Worm (Caenorhabditis elegans): Measurements from ENCODE around the gene tgt-2.

Gene tgt-2

ce11 chrV:18980980-18981529, 17.1 kb upstream of the tgt-2 start, which contains the start of the genes mrps-35 and sws-1:
Gene mrps-35 (plus strand): TSS chrV:18981306.
Gene sws-1 (minus strand): TSS chrV:18981479.
- TF ChIP-seq nhr-12 (tag; optimal IDR thresholded peaks at IDR 0.05), result no peak
- peak; percentile 38 for TF ChIP-seq lin-11 (tag; optimal IDR thresholded peaks at IDR 0.05)
- TF ChIP-seq aly-2 (tag; optimal IDR thresholded peaks at IDR 0.05), result no peak
- no peak for TF ChIP-seq mbf-1 (tag; optimal IDR thresholded peaks at IDR 0.05)
- TF ChIP-seq mdl-1 (tag; optimal IDR thresholded peaks at IDR 0.05), result no peak
- TF ChIP-seq ztf-11 (tag; optimal IDR thresholded peaks at IDR 0.05), result no peak
- peak; percentile 9 for TF ChIP-seq snpc-4 (tag; optimal IDR thresholded peaks at IDR 0.05)
- TF ChIP-seq sma-9 (GFP tag; optimal IDR thresholded peaks at IDR 0.05), result peak; percentile 77
- no peak for TF ChIP-seq sma-9 (tag; optimal IDR thresholded peaks at IDR 0.05)
- TF ChIP-seq F13H6.1 (tag; optimal IDR thresholded peaks at IDR 0.05), result peak; percentile 60
- TF ChIP-seq alr-1 (tag; optimal IDR thresholded peaks at IDR 0.05), result no peak
- peak; percentile 78 for TF ChIP-seq sma-3 (GFP tag; optimal IDR thresholded peaks at IDR 0.05)
- no peak for TF ChIP-seq lin-39 (tag; optimal IDR thresholded peaks at IDR 0.05)
- no peak for TF ChIP-seq ama-1 (optimal IDR thresholded peaks at IDR 0.05)
- TF ChIP-seq crh-2 (tag; optimal IDR thresholded peaks at IDR 0.05), result peak; percentile 55
- TF ChIP-seq peb-1 (tag; optimal IDR thresholded peaks at IDR 0.05), result no peak
- TF ChIP-seq C34F6.9 (tag; optimal IDR thresholded peaks at IDR 0.05), result peak; percentile 66
- no peak for TF ChIP-seq skn-1 (tag; optimal IDR thresholded peaks at IDR 0.05)
- no peak for TF ChIP-seq mab-5 (tag; optimal IDR thresholded peaks at IDR 0.05)
- TF ChIP-seq ztf-1 (GFP tag; conservative IDR thresholded peaks at IDR 0.05), result no peak
- no peak for TF ChIP-seq egl-27 (tag; optimal IDR thresholded peaks at IDR 0.05)
- no peak for TF ChIP-seq ceh-82 (tag; optimal IDR thresholded peaks at IDR 0.05)
- TF ChIP-seq lsy-2 (tag; optimal IDR thresholded peaks at IDR 0.05), result peak; percentile 54 to 75
- peak; percentile 87 for TF ChIP-seq gmeb-1 (tag; optimal IDR thresholded peaks at IDR 0.05)
- TF ChIP-seq elt-1 (tag; optimal IDR thresholded peaks at IDR 0.05), result no peak
- no peak for TF ChIP-seq sem-4 (tag; optimal IDR thresholded peaks at IDR 0.05)
- TF ChIP-seq nhr-237 (tag; optimal IDR thresholded peaks at IDR 0.05), result no peak
- no peak for TF ChIP-seq nhr-21 (tag; optimal IDR thresholded peaks at IDR 0.05)
- TF ChIP-seq elt-3 (tag; optimal IDR thresholded peaks at IDR 0.05), result no peak
- no peak for TF ChIP-seq unc-62 (GFP tag; optimal IDR thresholded peaks at IDR 0.05)
- TF ChIP-seq lin-13 (GFP tag; optimal IDR thresholded peaks at IDR 0.05), result peak; percentile 49
- peak; percentile 60 for TF ChIP-seq nhr-25 (tag; optimal IDR thresholded peaks at IDR 0.05)
- TF ChIP-seq unc-55 (GFP tag; optimal IDR thresholded peaks at IDR 0.05), result peak; percentile 71
- no peak for TF ChIP-seq nhr-77 (tag; optimal IDR thresholded peaks at IDR 0.05)
- TF ChIP-seq dmd-4 (tag; optimal IDR thresholded peaks at IDR 0.05), result no peak
- no peak for TF ChIP-seq blmp-1 (tag; optimal IDR thresholded peaks at IDR 0.05; ENCODE audit: insufficient read depth)
- TF ChIP-seq ceh-16 (tag; optimal IDR thresholded peaks at IDR 0.05), result no peak
- TF ChIP-seq fos-1 (tag; optimal IDR thresholded peaks at IDR 0.05), result no peak
- no peak for TF ChIP-seq nhr-11 (tag; optimal IDR thresholded peaks at IDR 0.05)
- no peak for TF ChIP-seq unc-39 (tag; optimal IDR thresholded peaks at IDR 0.05)
- TF ChIP-seq ZK546.5 (tag; optimal IDR thresholded peaks at IDR 0.05), result no peak
- no peak for TF ChIP-seq Y55F3AM.14 (GFP tag; optimal IDR thresholded peaks at IDR 0.05)

DNA sequence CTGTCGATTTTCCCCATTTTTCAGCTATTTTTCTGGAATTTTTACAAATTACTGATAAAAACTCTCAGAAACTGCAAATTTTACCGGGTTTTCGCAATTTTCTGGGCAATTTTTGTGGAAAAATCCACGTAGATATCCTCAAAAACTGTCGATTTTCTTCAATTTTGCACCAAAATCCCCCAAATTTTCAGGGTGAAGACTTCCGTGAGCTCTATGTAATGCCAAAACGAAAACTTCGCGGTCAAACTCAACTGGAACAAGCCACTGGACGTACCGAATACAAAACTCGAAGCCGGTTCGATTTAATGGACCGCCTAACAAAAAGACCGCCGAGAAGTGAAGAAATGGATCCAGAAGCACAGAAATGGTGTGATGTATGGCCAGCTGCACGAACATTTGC, 16.4 kb upstream of the tgt-2 start:
- TF ChIP-seq snpc-4 (tag; optimal IDR thresholded peaks at IDR 0.05) (no peak), nhr-21 (tag; optimal IDR thresholded peaks at IDR 0.05) (no peak)

- TF ChIP-seq nhr-12 (tag; optimal IDR thresholded peaks at IDR 0.05) (no peak), elt-1 (tag; optimal IDR thresholded peaks at IDR 0.05) (no peak), ZK546.5 (tag; optimal IDR thresholded peaks at IDR 0.05) (no peak), dmd-4 (tag; optimal IDR thresholded peaks at IDR 0.05) (no peak), ceh-82 (tag; optimal IDR thresholded peaks at IDR 0.05) (no peak), unc-62 (GFP tag; optimal IDR thresholded peaks at IDR 0.05) (no peak), fos-1 (tag; optimal IDR thresholded peaks at IDR 0.05) (no peak), lsy-2 (tag; optimal IDR thresholded peaks at IDR 0.05) (no peak), nhr-11 (tag; optimal IDR thresholded peaks at IDR 0.05) (no peak), unc-55 (GFP tag; optimal IDR thresholded peaks at IDR 0.05) (no peak), nhr-21 (tag; optimal IDR thresholded peaks at IDR 0.05) (no peak), nhr-129 (tag; optimal IDR thresholded peaks at IDR 0.05) (no peak), lin-11 (tag; optimal IDR thresholded peaks at IDR 0.05) (no peak)
These were observed 12.0 kb upstream of the tgt-2 start for ce11 chrV:18986103-18986502.
